Worm (Caenorhabditis elegans) whole organism, late embryonic: ENCODE data around the gene R02D5.9.

ENCODE experiments used
- F13H6.1 ChIP-seq: sonication (generic microtip); optimal IDR thresholded peaks from 2 replicates; lab custom pipeline; 2016; ENCODE audit warnings: missing genetic modification characterization, missing compliant biosample characterization
- ahr-1 ChIP-seq: sonication (generic microtip); optimal IDR thresholded peaks from 2 replicates; lab custom pipeline; 2016; ENCODE audit warnings: missing genetic modification characterization, missing compliant biosample characterization
- ama-1 ChIP-seq: fragments of 150-350 bp; optimal IDR thresholded peaks from 2 replicates; lab custom pipeline; 2014
- ceh-2 ChIP-seq: sonication (generic microtip); optimal IDR thresholded peaks from 2 replicates; lab custom pipeline; 2016; ENCODE audit warnings: missing genotype, missing genetic modification characterization, missing compliant biosample characterization
- ceh-48 ChIP-seq: sonication (generic microtip); optimal IDR thresholded peaks from 2 replicates; lab custom pipeline; 2016; ENCODE audit warnings: missing genetic modification characterization, inconsistent platforms, missing compliant biosample characterization
- dve-1 ChIP-seq: sonication (generic microtip); optimal IDR thresholded peaks from 2 replicates; lab custom pipeline; 2017; ENCODE audit warnings: antibody characterized with exemption, mild to moderate bottlenecking, missing genetic modification characterization, missing compliant biosample characterization
- fkh-6 ChIP-seq: sonication (generic microtip); optimal IDR thresholded peaks from 2 replicates; lab custom pipeline; 2016; ENCODE audit warnings: missing genetic modification characterization, missing compliant biosample characterization
- pha-4 ChIP-seq: fragments of 150-350 bp; optimal IDR thresholded peaks from 2 replicates; lab custom pipeline; 2018; ENCODE audit warnings: missing biosample characterization, missing genetic modification reagents, missing genetic modification characterization
- pqm-1 ChIP-seq: sonication (generic microtip); optimal IDR thresholded peaks from 2 replicates; lab custom pipeline; 2016; ENCODE audit warnings: missing genetic modification characterization, missing compliant biosample characterization
- sox-2 ChIP-seq: fragments of 200-800 bp; sonication (Bioruptor generic); IDR thresholded peaks from 2 replicates; pipeline ENCODE4 v1.3.6; 2022; ENCODE audit warnings: missing genetic modification reagents, missing genetic modification characterization, missing compliant biosample characterization
- sox-4 ChIP-seq: sonication (generic microtip); optimal IDR thresholded peaks from 2 replicates; lab custom pipeline; 2017; ENCODE audit warnings: mild to moderate bottlenecking, missing genetic modification characterization, inconsistent platforms, missing compliant biosample characterization
- tbx-7 ChIP-seq: sonication (generic microtip); optimal IDR thresholded peaks from 2 replicates; lab custom pipeline; 2016; ENCODE audit warnings: missing genotype, missing genetic modification characterization, missing compliant biosample characterization

- no peak for TF ChIP-seq ceh-48
- TF ChIP-seq pqm-1 (tag; lab: Kevin White, UChicago) = no peak
- TF ChIP-seq ama-1 = no peak
- no peak for TF ChIP-seq F13H6.1 (tag; lab: Kevin White, UChicago)
- TF ChIP-seq ahr-1 (tag; lab: Kevin White, UChicago) = no peak
- TF ChIP-seq pha-4 (tag; lab: Kevin White, UChicago) = no peak
- no peak for TF ChIP-seq tbx-7
- no peak for TF ChIP-seq sox-4 (tag; lab: Kevin White, UChicago)
- no peak for TF ChIP-seq dve-1 (tag; lab: Kevin White, UChicago)
- TF ChIP-seq ceh-2 (tag; lab: Kevin White, UChicago) = no peak
- no peak for TF ChIP-seq sox-2 (GFP tag; lab: Robert Waterston, UW)
- TF ChIP-seq fkh-6 (tag; lab: Kevin White, UChicago) = no peak
Observed at ce11 chrV:14476680-14477079, 34.2 kb downstream of the R02D5.9 start, which contains the start of gene clec-54.
